Worm (Caenorhabditis elegans): ENCODE measurements around the gene unc-105.

DNA sequence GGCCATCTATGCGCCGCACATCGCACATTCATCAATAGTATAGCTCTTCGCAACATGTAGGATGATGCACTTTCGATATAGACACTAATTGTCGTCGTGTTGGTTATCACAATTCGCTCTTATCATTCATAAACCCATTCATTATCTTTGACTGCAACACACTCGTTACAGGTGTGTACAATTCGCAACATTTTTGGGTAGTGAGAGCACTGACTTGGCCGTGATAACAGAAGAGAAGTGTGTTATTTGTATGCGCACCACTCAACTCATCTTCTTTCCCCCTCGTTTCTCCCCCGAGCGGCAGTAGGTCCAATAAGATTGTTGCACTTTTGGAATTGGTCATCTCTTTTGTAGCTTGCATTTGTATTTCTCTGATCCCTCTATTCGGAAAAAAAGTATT lies 11.0 kb downstream of the unc-105 start:
- TF ChIP-seq dve-1 (tag; optimal IDR thresholded peaks at IDR 0.05) (no peak), ref-2 (tag; optimal IDR thresholded peaks at IDR 0.05) (no peak), C08G9.2 (tag; optimal IDR thresholded peaks at IDR 0.05) (no peak), ahr-1 (tag; optimal IDR thresholded peaks at IDR 0.05) (no peak)

Data from whole organism, late embryonic.